Fruit fly (Drosophila melanogaster): ENCODE measurements around the gene RhoGAPp190.

Gene RhoGAPp190

DNA sequence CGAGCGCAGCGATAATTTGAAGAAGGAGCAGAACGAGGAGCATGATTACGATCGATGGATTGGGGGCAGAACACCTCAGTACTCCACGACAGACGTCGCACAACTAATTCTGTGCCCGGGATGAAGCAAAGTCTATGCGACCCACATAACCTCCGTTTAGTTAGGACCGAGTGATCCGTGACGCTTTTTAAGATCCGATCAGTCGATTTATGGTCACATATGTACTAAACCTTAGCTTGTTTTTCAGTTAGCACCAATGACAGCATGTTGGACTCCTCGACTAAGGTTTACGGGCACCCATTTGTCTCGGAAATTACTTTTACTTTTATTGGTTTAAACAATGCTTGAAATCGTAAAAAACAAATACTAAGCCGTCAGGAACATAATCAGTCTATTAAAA lies 19.4 kb upstream of the RhoGAPp190 start, which contains the start of gene CG12990:
TSS of gene CG12990 (minus strand) at position 101 of the 400 bp plus-strand sequence.
- no peak for TF ChIP-seq CG12605 (GFP tag; IDR thresholded peaks at IDR 0.05)
- no peak for TF ChIP-seq CG14655 (GFP tag; optimal IDR thresholded peaks at IDR 0.05)
- no peak for TF ChIP-seq CG17806 (tag; optimal IDR thresholded peaks at IDR 0.05)
- TF ChIP-seq fd96Ca (GFP tag; IDR thresholded peaks at IDR 0.05) = no peak
- no peak for TF ChIP-seq gl (tag; optimal IDR thresholded peaks at IDR 0.05)
- no peak for TF ChIP-seq CG32121 (GFP tag; IDR thresholded peaks at IDR 0.05)
- TF ChIP-seq Pif1A (GFP tag; optimal IDR thresholded peaks at IDR 0.05) = no peak
- TF ChIP-seq Pif1B (GFP tag; optimal IDR thresholded peaks at IDR 0.05) = no peak
- TF ChIP-seq CG15710 (tag; optimal IDR thresholded peaks at IDR 0.05) = no peak
- TF ChIP-seq Ets98B (GFP tag; IDR thresholded peaks at IDR 0.05) = no peak
- TF ChIP-seq CG10348 (GFP tag; IDR thresholded peaks at IDR 0.05) = no peak
- TF ChIP-seq EcR (GFP tag; optimal IDR thresholded peaks at IDR 0.05) = no peak
- TF ChIP-seq Snoo (tag; optimal IDR thresholded peaks at IDR 0.05) = no peak
- TF ChIP-seq CG9948 (tag; optimal IDR thresholded peaks at IDR 0.05) = no peak
- TF ChIP-seq CG8301 (tag; optimal IDR thresholded peaks at IDR 0.05) = no peak
- no peak for TF ChIP-seq D1 (tag; optimal IDR thresholded peaks at IDR 0.05)
- no peak for TF ChIP-seq CG8159 (tag; optimal IDR thresholded peaks at IDR 0.05)
- no peak for TF ChIP-seq CG34367 (tag; optimal IDR thresholded peaks at IDR 0.05)

DNA sequence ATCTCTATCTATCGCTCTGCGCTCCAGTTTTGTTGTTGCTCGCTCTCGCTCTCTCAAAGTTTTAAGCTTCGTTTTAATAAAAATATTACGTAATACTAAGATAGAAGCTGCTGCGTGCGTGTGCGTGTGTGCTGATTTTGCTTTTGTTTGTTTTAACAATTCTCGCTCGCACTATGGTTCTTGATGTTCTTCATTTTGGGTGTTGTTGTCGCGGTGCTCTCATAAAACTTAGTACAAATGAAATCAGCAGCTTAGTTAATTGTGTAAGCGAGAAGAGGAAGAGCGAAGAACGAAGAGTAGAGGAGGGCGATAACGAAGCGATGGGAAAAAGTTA lies 6.7 kb upstream of the RhoGAPp190 start:
- TF ChIP-seq CG10348 (GFP tag; IDR thresholded peaks at IDR 0.05) = no peak

DNA sequence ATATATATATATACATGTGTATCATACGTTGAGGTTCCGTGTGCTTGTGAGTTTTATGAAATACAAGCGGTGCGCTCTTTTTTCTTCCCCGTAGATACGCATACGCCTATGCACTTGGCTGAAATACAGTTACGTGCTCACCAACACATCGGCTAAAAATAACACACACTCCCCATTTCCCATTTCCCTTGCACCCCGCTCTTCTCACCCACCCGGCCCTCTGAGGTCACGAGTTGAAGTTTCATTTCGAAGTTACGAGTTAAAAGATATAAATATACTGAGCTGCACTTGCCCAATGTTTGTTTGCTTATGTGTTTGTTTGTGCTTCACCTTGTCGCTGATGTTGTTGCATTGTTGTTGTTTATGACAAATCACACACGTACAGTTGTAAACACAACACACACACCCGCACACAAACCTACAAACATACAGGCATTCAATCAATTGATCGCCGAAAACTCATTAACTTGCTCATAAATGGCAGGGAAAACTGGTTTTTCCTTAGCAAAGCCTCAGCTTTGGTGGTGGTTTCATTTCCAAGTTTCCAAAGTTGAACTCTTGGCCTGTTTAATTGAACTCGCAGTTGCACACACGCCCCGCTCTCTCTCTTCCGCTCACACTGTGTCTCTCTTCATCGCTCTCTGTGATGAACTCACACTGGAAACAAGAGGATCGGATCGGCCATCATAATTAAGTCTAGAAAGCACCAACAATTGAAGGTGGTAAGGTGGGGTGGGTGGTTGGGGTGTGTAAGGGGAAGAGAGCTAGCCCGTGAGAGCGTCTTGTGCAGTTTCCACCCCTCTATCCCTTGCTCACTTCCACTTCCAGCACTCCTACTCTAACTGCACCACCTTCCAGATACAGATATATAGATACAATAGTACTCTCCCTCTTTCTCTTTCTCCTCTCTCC lies 6.1 kb upstream of the RhoGAPp190 start:
- TF ChIP-seq Ets98B (GFP tag; IDR thresholded peaks at IDR 0.05) (no peak), CG17806 (tag; optimal IDR thresholded peaks at IDR 0.05) (no peak), Pif1A (GFP tag; optimal IDR thresholded peaks at IDR 0.05) (no peak), CG12605 (GFP tag; IDR thresholded peaks at IDR 0.05) (peak; percentile 41; the same call in 1 of the 2 replicates), CG32121 (GFP tag; IDR thresholded peaks at IDR 0.05) (no peak; the same call in 1 of the 2 replicates), CG15710 (tag; optimal IDR thresholded peaks at IDR 0.05) (no peak), fd96Ca (GFP tag; IDR thresholded peaks at IDR 0.05) (0 out of 3 replicates have a peak, but pooled peaks have one; percentile 21), CG34367 (tag; optimal IDR thresholded peaks at IDR 0.05) (no peak), CG13204 (GFP tag; optimal IDR thresholded peaks at IDR 0.05) (no peak), CG8301 (tag; optimal IDR thresholded peaks at IDR 0.05) (no peak), Pif1B (GFP tag; optimal IDR thresholded peaks at IDR 0.05) (no peak), CG9948 (tag; optimal IDR thresholded peaks at IDR 0.05) (no peak), D1 (tag; optimal IDR thresholded peaks at IDR 0.05) (no peak), CG8159 (tag; optimal IDR thresholded peaks at IDR 0.05) (no peak), gl (tag; optimal IDR thresholded peaks at IDR 0.05) (no peak), Snoo (tag; optimal IDR thresholded peaks at IDR 0.05) (no peak), CG10348 (GFP tag; IDR thresholded peaks at IDR 0.05) (no peak), CG14655 (GFP tag; optimal IDR thresholded peaks at IDR 0.05) (no peak), EcR (GFP tag; optimal IDR thresholded peaks at IDR 0.05) (peak; percentile 49), rn (GFP tag; IDR thresholded peaks at IDR 0.05) (no peak), CG4496 (GFP tag; IDR thresholded peaks at IDR 0.05) (no peak)

DNA sequence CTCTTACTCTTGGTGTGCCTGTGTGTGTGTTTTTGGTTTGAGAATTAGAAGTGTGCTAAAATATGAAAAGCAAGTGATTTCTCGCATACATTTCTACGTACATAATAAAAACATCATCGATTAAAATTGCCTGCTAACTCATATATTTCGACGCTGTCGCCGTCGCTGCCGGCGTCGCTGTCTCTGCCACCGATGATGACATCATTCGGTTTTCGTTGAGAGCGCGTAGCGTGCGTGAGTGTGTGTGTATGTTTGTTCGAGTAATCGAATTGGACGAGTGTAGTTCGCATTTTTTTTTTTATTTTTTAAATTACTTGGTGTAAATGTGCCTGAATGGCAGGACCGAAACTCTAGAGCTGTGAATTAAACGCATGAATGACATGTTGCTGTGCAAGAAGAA lies 5.4 kb upstream of the RhoGAPp190 start:
- TF ChIP-seq Snoo (tag; optimal IDR thresholded peaks at IDR 0.05) = no peak
- no peak for TF ChIP-seq CG8159 (tag; optimal IDR thresholded peaks at IDR 0.05)
- no peak for TF ChIP-seq CG4496 (GFP tag; IDR thresholded peaks at IDR 0.05)
- no peak for TF ChIP-seq CG14655 (GFP tag; optimal IDR thresholded peaks at IDR 0.05)
- no peak for TF ChIP-seq CG10348 (GFP tag; IDR thresholded peaks at IDR 0.05)
- no peak for TF ChIP-seq CG12605 (GFP tag; IDR thresholded peaks at IDR 0.05)

- no peak for TF ChIP-seq Ets98B (GFP tag; IDR thresholded peaks at IDR 0.05)
- TF ChIP-seq EcR (GFP tag; optimal IDR thresholded peaks at IDR 0.05) = no peak
- TF ChIP-seq gl (tag; optimal IDR thresholded peaks at IDR 0.05) = no peak
- no peak for TF ChIP-seq D1 (tag; optimal IDR thresholded peaks at IDR 0.05)
- no peak for TF ChIP-seq CG10348 (GFP tag; IDR thresholded peaks at IDR 0.05)
- 0 out of 3 replicates have a peak, but pooled peaks have one; percentile 26 for TF ChIP-seq CG4496 (GFP tag; IDR thresholded peaks at IDR 0.05)
- no peak for TF ChIP-seq CG8159 (tag; optimal IDR thresholded peaks at IDR 0.05)
Observed at dm6 chrX:17657050-17657696, 4.8 kb upstream of the RhoGAPp190 start, which contains the start of gene beta-Spec. Gene beta-Spec (plus strand): TSS chrX:17657372.

dm6 chrX:17656501-17656900 lies 4.1 kb upstream of the RhoGAPp190 start, which contains the start of gene IntS2:
Gene IntS2 (minus strand): TSS chrX:17656818.
- no peak for TF ChIP-seq CG13204 (GFP tag; optimal IDR thresholded peaks at IDR 0.05)
- TF ChIP-seq CG12605 (GFP tag; IDR thresholded peaks at IDR 0.05) = peak; percentile 33; the same call in 1 of the 2 replicates
